Worm (Caenorhabditis elegans): ENCODE data around the gene C29F9.12.
"Not testable (repeated sequence)": the region's sequence is repeated elsewhere in the genome, so short reads cannot be mapped to it uniquely, and the experiment has no call there.

Gene C29F9.12

DNA sequence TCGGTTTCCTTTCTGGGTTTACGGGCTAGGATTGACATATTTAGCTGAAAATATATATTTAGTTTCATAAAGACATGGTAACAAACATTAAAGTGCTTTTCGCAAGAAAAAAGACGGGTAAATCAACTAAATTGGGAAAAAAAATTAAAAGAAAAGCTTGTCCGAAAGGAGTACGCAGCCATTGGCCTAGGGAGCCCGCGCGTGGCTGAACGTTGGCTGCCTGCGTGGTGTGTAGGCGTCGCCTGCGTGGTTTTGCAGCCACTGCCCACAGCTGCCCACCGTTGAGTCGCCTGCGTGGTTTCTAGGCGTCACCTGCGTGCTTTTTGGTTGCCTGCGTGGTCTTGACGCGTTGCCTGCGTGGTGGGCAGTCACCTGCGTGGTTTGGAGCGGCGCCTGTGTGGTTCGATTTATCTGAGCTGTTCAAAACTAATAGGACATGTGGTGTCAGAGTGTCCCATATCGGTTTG, at the start of gene C29F9.12:
C29F9.12 (minus strand) TSS at position 51 of the 467 bp plus-strand sequence.
- TF ChIP-seq unc-62 (GFP tag; optimal IDR thresholded peaks at IDR 0.05): not testable (repeated sequence)

DNA sequence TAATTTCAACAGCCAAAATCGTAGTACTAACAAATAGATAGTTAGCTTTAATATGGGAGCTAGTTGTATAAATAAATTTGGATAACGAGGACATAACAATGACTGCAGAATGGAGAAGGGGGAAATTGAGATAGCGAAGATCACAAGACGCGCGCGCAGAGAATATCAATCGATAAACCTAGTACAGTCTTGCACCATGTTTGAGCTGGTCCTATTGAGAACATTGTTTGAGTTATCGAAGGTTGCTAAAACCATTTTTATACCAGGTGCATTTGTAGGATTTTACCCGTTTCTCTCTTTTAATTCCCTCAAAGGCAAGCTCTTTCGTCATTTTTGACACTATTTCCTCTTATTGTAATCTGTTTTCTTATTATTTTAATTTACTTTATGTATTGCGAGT, 49.8 kb upstream of the C29F9.12 start, which contains the start of the genes F40G9.9 and F40G9.12:
F40G9.9 (minus strand) TSS at position 101 of the 400 bp plus-strand sequence.
F40G9.12 (plus strand) TSS at position 231 of the 400 bp plus-strand sequence.
- no peak for TF ChIP-seq unc-62 (GFP tag; optimal IDR thresholded peaks at IDR 0.05)

DNA sequence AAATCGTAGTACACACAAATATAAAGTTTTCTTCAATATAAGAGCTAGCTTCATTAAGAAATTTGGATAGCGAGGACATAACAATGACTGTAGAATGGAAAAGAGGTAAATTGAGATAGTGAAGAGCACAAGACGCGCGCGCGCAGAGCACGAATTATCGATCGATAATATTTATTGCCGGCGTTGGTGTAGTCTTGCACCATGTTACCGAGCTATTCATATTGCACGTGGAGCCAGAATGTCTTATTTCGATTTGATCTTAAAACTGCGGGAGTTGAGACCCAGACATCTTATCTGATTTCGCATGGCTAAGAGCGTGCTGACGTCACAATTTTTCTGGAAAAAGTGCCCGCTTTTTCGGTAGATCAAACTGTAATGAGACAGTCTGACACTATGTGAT, 47.6 kb upstream of the C29F9.12 start, which contains the start of gene F40G9.18:
F40G9.18 (minus strand) TSS at position 101 of the 400 bp plus-strand sequence.
- no peak for TF ChIP-seq unc-62 (GFP tag; optimal IDR thresholded peaks at IDR 0.05)

DNA sequence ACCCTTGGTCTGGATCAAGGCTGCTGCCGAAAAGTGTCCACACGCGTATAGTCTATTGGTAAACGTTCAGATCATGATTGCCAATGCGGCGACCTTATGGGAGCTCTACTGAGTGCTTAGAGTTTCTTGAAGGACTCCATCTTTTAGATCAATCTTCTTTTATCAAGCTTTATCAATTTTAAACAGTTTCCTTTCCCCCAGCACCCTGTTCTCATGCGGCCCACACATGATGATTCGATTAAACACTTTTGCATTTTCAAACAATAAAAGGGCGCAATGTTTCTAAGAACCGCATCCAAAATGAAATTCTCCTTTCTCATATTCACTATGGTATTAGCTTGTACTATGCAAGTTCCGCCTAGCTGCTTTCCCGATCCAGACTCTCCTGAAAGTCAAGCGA, 43.6 kb upstream of the C29F9.12 start, which contains the start of gene F40G9.7:
F40G9.7 (plus strand) TSS at position 301 of the 400 bp plus-strand sequence.
- no peak for TF ChIP-seq unc-62 (GFP tag; optimal IDR thresholded peaks at IDR 0.05)

DNA sequence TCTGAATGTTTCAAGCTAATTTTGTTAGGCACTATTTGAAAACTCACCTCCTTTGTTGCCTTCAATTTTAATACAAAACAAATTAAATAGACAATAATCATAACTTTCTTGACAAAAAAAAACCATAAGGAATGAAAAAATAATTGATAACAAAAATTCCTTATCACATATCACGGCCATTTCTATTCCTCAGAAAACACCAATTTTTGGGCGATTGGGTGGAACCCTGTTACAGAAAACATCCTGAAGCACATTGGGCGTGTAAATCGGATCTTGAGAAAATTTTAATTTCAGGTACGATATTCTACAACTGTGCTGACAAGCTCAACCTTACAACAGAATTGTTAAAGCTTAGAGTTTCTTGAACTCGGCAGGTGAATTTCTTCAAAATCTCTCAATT, 42.9 kb upstream of the C29F9.12 start, which contains the start of gene F40G9.8:
F40G9.8 (minus strand) TSS at position 101 of the 400 bp plus-strand sequence.
- no peak for TF ChIP-seq unc-62 (GFP tag; optimal IDR thresholded peaks at IDR 0.05)

DNA sequence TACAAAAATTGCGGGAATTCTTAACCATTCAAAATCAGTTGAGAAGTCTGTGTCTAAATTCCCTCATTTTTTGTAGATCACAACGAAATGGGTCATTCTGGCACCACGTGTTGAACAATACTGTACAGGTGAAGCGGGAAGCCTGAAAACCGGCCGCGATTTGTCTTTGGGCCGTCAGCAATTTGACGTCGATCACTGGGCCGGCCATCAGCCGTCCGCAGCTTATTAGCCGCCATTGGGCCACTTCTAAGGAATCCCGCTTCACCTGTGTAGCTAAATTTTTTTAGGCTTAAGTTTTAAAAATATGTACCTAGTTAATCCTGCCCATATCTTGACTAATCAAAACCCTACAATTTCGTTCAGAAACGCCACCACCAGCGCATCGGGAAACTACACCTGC, 37.8 kb upstream of the C29F9.12 start:
- no peak for TF ChIP-seq unc-62 (GFP tag; optimal IDR thresholded peaks at IDR 0.05)

DNA sequence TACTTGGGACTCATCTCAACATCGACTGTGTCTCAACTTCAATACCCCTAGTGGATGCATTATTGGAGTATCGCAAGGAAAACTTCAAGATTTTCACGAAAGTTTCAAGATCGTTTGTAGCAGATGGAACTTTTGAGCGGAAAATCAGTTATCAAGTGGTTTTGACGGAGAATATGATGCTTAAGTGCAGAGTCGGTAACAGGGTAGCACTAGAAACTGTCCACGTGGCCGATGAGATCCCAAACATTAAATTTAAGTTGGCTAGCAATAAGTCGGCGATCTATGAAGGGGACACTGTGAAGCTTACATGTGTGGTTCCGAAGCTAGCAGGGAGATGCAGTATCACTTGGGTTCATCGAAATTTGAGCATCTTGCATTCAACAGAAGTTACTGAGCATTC, 37.3 kb upstream of the C29F9.12 start:
- no peak for TF ChIP-seq unc-62 (GFP tag; optimal IDR thresholded peaks at IDR 0.05)

DNA sequence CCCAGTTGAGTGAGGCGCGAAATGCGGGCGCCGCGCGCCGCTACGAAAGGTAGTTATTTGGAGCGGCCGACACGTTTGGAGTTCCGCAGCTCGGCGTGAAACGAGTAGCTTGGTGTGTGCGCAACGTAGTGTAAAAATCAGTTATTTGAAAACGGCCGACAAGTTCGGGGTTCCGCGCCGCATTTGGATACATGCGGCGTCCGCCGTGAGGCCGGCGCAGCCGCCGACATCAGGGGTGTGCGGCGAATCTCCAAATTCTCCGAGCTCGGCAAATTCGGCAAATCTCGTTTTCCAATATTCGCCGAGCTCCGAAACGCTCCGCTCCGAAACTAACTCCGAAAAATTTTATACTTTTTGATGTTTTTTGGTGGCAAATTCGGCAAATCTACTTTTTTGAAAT, 36.1 kb upstream of the C29F9.12 start:
- no peak for TF ChIP-seq unc-62 (GFP tag; optimal IDR thresholded peaks at IDR 0.05)

DNA sequence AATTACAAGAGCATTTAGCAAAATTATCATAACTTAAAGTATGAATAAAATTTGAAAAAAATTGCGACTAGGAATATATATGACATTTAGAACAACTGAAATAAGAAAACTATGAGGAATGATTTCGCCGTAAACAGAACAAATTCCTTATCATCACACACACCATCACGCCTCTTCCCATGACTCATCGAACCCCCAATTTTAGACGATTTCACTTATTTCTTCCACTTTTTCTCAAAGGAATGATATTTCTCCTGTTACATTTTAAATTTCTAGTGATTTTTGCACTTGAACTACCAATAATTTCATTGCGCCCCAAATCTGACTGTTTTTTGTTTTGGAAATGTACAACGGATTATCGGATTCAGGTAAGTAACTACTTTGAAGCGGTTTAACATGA, 34.8 kb upstream of the C29F9.12 start, which contains the start of the genes zig-13 and ver-1:
zig-13 (minus strand) TSS at position 101 of the 400 bp plus-strand sequence.
ver-1 (plus strand) TSS at position 180 of the 400 bp plus-strand sequence.
- TF ChIP-seq unc-62 (GFP tag; optimal IDR thresholded peaks at IDR 0.05): no peak

DNA sequence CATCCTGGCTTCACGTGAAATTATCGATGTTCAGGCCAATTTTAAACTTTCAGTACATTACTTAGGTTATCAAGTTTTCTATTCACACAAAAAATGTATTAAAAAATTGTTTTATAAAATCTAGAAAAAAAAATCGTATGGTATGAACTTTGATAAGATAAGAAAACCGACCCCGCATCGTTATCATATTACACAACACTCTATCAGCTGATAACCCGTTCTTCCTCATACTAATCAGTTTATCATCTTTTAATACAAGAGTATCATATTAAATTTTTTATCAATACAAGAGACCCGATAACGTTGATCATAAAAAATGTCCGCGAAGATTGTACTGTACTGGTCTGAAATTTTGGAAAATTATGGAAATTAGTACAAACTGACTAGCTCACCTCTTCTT, 32.3 kb upstream of the C29F9.12 start:
- no peak for TF ChIP-seq unc-62 (GFP tag; optimal IDR thresholded peaks at IDR 0.05)

DNA sequence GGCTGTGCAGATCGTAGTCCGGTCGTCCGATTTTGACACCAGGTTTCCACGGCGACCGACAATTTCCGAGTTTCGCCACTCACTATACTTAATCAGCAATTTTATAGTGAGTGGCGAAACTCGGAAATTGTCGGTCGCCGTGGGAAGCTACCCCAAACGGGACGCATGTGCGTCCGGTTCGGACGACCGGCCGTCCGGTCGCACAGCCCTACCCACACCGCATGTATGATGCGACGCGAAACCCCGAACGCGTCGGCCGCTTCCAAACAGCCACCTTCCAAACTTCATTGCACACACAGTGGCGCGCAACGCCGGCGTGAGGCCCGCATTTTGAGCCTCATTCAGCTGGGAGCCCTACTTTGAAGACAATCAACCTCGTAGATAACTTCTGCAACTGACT, 29.3 kb upstream of the C29F9.12 start:
- no peak for TF ChIP-seq unc-62 (GFP tag; optimal IDR thresholded peaks at IDR 0.05)

DNA sequence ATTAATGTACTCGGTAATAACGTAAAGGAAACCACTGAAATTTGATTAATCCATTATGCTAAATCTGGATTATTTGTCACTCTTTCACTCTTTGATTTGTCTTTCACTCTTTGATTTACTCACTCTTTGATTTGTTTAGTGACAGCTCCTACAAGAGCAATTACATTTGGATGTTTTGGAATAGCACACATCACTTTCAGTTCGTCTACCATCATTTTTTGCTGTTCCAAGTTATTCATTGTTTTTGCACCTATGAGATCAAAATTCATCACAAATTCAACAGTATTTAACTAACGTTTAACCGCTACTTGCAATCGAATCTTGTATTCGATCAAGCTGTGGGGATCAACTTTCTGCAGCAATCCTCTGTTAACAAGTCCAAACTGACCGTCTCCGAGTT, 27.3 kb upstream of the C29F9.12 start:
- TF ChIP-seq unc-62 (GFP tag; optimal IDR thresholded peaks at IDR 0.05): no peak

DNA sequence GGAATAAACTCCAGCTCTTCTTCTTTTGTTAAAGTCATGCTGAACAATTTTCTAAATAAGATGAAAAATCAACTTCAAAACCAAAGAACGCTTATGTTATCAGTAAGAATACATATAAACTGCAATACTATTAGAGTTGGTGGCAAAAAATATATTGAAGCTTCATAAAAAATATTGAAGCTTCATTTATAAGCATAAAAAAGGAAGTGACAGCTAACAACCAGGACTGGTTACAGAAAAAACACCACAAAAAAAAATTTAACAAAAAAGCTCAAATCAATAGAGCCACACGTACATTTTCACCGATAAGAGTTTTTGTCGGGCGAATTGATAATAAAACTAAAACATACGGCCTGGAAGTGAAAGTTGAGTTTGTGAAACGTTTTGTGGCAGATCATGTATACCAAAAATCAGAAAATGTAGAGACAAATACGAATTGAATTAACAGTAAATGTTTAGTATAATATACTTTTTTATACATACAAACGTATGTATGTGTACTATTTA, 25.8 kb upstream of the C29F9.12 start, which contains the start of gene sqst-5:
sqst-5 (minus strand) TSS at position 51 of the 507 bp plus-strand sequence.
- no peak for TF ChIP-seq unc-62 (GFP tag; optimal IDR thresholded peaks at IDR 0.05)

DNA sequence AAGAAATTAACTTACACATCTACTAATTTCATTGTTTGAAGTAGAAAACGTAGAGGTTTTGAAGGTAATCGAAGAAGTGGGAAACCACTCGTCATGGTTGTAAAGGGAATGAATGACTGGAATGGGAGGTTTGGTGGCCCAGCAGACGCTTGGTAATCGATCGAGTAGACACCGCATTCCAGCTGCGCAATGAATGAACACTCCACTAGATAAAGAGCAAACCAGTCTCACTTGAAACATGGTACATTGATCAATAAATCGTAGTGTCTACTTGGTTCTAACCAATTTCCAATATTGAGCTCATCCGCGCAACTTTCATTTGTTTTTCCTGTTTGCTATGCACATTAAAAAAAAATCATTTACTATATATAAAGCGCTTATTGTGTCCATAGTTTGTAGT, 24.5 kb upstream of the C29F9.12 start, which contains the start of gene fbxb-84:
fbxb-84 (minus strand) TSS at position 101 of the 400 bp plus-strand sequence.
- no peak for TF ChIP-seq unc-62 (GFP tag; optimal IDR thresholded peaks at IDR 0.05)

DNA sequence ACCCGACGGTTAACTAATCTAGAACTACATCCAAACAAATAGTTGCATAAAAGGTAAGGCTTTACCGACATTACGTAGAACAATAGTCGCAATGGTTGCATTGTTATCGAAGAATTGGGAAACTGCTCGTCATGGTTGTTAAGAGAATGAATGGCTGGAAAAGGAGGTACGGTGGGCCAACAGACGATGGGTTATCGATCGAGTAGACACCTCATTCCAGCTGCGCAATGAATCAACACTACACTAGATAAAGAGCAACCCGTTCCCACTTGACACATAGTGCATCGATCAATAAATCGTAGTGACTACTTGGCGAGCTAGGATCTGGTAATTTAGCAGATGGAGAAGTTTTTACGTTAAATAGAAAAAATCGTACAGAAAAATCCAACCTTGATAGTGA, 23.2 kb upstream of the C29F9.12 start, which contains the start of the genes T17A3.12 and fbxb-83:
T17A3.12 (minus strand) TSS at position 101 of the 400 bp plus-strand sequence.
fbxb-83 (minus strand) TSS at position 134 of the 400 bp plus-strand sequence.
- no peak for TF ChIP-seq unc-62 (GFP tag; optimal IDR thresholded peaks at IDR 0.05)

DNA sequence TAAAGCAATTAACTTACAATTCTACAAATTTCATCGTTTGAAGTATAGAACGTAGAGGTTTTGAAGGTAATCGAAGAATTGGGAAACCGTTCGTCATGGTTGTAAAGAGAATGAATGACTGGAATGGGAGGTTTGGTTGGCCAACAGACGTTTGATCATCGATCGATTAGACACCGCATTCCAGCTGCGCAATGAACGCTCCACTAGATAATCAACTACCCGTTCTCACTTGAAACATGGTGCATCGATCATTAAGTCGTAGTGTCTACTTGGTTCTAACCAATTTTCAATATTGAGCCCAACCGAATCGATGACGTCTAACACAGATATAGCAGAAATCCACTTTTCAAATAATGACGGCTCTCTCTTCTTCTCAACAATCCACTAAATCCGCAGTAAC, 21.3 kb upstream of the C29F9.12 start, which contains the start of gene fbxb-82:
fbxb-82 (minus strand) TSS at position 101 of the 400 bp plus-strand sequence.
- no peak for TF ChIP-seq unc-62 (GFP tag; optimal IDR thresholded peaks at IDR 0.05)

DNA sequence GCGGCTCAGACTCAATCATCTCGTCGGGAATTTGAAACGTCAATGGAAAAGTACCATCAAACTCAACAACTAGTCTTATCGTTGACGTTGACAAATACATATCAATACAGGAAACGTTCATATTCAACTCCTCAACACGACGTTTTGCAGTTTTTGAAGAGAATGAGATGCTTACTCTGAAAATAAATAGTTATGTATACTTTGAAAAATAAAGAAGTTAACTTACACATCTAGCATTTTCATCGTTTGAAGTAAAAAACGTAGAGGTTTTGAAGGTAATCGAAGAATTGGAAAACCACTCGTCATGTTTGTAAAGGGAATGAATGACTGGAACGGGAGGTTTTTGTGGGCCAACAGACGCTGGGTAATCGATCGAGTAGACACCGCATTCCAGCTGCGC, 19.1 kb upstream of the C29F9.12 start, which contains the start of gene fbxb-81:
fbxb-81 (minus strand) TSS at position 314 of the 400 bp plus-strand sequence.
- TF ChIP-seq unc-62 (GFP tag; optimal IDR thresholded peaks at IDR 0.05): no peak
